Fruit fly (Drosophila melanogaster) whole organism, wandering third instar larva: Measurements from ENCODE around the gene CG11905.

Experiments
- CG32264 ChIP-seq: fragments of 200-800 bp; sonication (Bioruptor generic); optimal IDR thresholded peaks from 2 replicates; lab custom pipeline; 2016; ENCODE audit warnings: missing biosample characterization, missing genetic modification characterization
- CG9705 ChIP-seq: fragments of 200-800 bp; sonication (Bioruptor generic); optimal IDR thresholded peaks from 2 replicates; lab custom pipeline; 2018; ENCODE audit warnings: missing biosample characterization, mild to moderate bottlenecking, missing genetic modification characterization
- CrebA ChIP-seq: fragments of 200-800 bp; sonication (Bioruptor generic); optimal IDR thresholded peaks from 2 replicates; lab custom pipeline; 2016; ENCODE audit warnings: missing biosample characterization, mild to moderate bottlenecking, missing genetic modification characterization, borderline replicate concordance
- Dfd ChIP-seq: fragments of >200 bp; optimal IDR thresholded peaks from 2 replicates; lab custom pipeline; 2017; ENCODE audit warnings: missing biosample characterization, missing genetic modification characterization
- Dif ChIP-seq: fragments of 200-275, 200-300 bp; sonication (Bioruptor generic); optimal IDR thresholded peaks from 2 replicates; lab custom pipeline; 2018; ENCODE audit warnings: missing biosample characterization, missing genetic modification characterization; ENCODE audit not compliant: partially characterized antibody
- GATAd ChIP-seq: sonication (Bioruptor generic); optimal IDR thresholded peaks from 2 replicates; lab custom pipeline; 2016; ENCODE audit warnings: missing biosample characterization, missing genetic modification characterization
- HLH106 ChIP-seq: fragments of 200-800 bp; optimal IDR thresholded peaks from 3 replicates; lab custom pipeline; 2019; ENCODE audit warnings: missing biosample characterization, mild to moderate bottlenecking, missing genetic modification characterization, moderate library complexity
- Hnf4 ChIP-seq: fragments of 200-800 bp; sonication (Bioruptor generic); optimal IDR thresholded peaks from 2 replicates; lab custom pipeline; 2016; ENCODE audit warnings: missing biosample characterization, mild to moderate bottlenecking, missing genetic modification characterization
- Hr78 ChIP-seq: fragments of >200 bp; optimal IDR thresholded peaks from 2 replicates; lab custom pipeline; 2017; ENCODE audit warnings: missing biosample characterization, missing genetic modification characterization
- Hr83 ChIP-seq: fragments of 200-300 bp; sonication (Bioruptor generic); optimal IDR thresholded peaks from 2 replicates; lab custom pipeline; 2016; ENCODE audit warnings: missing biosample characterization, mild to moderate bottlenecking, missing genetic modification characterization, moderate library complexity; ENCODE audit not compliant: poor library complexity, severe bottlenecking
- Jra ChIP-seq: sonication (Bioruptor generic); optimal IDR thresholded peaks from 2 replicates; lab custom pipeline; 2016; ENCODE audit warnings: missing biosample characterization, missing genetic modification characterization
- OdsH ChIP-seq: fragments of 200-800 bp; sonication (Bioruptor generic); optimal IDR thresholded peaks from 2 replicates; lab custom pipeline; 2016; ENCODE audit warnings: missing biosample characterization, mild to moderate bottlenecking, missing genetic modification characterization
- Rel ChIP-seq, 2 experiments: fragments of 200-800 bp; sonication (Bioruptor generic) in 1 of 2; optimal IDR thresholded peaks; 2 replicates in 1 of 2; 3 replicates in 1 of 2; lab custom pipeline; 2016 to 2019; ENCODE audit warnings: mild to moderate bottlenecking in 2 of 2, missing biosample characterization in 2 of 2, missing genetic modification characterization in 2 of 2, moderate library complexity in 1 of 2
- Sp1 ChIP-seq: fragments of 200-800 bp; sonication (Bioruptor generic); optimal IDR thresholded peaks from 3 replicates; lab custom pipeline; 2019; ENCODE audit warnings: missing biosample characterization, mild to moderate bottlenecking, missing genetic modification characterization, moderate library complexity
- Vsx2 ChIP-seq: fragments of 200-300, 225-300 bp; sonication (Bioruptor generic); optimal IDR thresholded peaks from 2 replicates; lab custom pipeline; 2018; ENCODE audit warnings: missing biosample characterization, missing genetic modification characterization; ENCODE audit not compliant: partially characterized antibody
- br ChIP-seq: fragments of 200-800 bp; sonication (Bioruptor generic); optimal IDR thresholded peaks from 2 replicates; lab custom pipeline; 2016; ENCODE audit warnings: missing biosample characterization, missing genetic modification characterization
- brk ChIP-seq: fragments of 200-800 bp; sonication (Bioruptor generic); optimal IDR thresholded peaks from 2 replicates; lab custom pipeline; 2016; ENCODE audit warnings: missing biosample characterization, mild to moderate bottlenecking, missing genetic modification characterization
- dl ChIP-seq, 2 experiments: fragments of 175-275, 200-275 bp in 1 of 2; fragments of 200-275 bp in 1 of 2; sonication (Bioruptor generic); optimal IDR thresholded peaks; lab custom pipeline; 2018; ENCODE audit warnings: mild to moderate bottlenecking in 2 of 2, missing biosample characterization in 2 of 2, missing genetic modification characterization in 2 of 2, moderate library complexity in 2 of 2; ENCODE audit not compliant: partially characterized antibody in 2 of 2, insufficient read depth in 1 of 2
- dmrt93B ChIP-seq: fragments of 200-800 bp; sonication (Bioruptor generic); optimal IDR thresholded peaks from 2 replicates; lab custom pipeline; 2018; ENCODE audit warnings: missing biosample characterization, mild to moderate bottlenecking, missing genetic modification characterization
- dsf ChIP-seq: sonication (Bioruptor generic); optimal IDR thresholded peaks from 2 replicates; lab custom pipeline; 2016; ENCODE audit warnings: missing biosample characterization, missing genetic modification characterization, borderline replicate concordance
- ey ChIP-seq: fragments of 200-800 bp; sonication (Bioruptor generic); optimal IDR thresholded peaks from 2 replicates; lab custom pipeline; 2016; ENCODE audit warnings: missing biosample characterization, missing genetic modification characterization
- foxo ChIP-seq, 2 experiments: fragments of 200-800 bp; sonication (Bioruptor generic); optimal IDR thresholded peaks; 2 replicates in 1 of 2; 3 replicates in 1 of 2; lab custom pipeline; 2016 to 2017; ENCODE audit warnings: missing biosample characterization in 2 of 2, missing genetic modification characterization in 2 of 2
- fru ChIP-seq: fragments of 200-800 bp; sonication (Bioruptor generic); optimal IDR thresholded peaks from 3 replicates; lab custom pipeline; 2016; ENCODE audit warnings: missing biosample characterization, mild to moderate bottlenecking, missing genetic modification characterization
- h ChIP-seq: fragments of 200-800 bp; sonication (Bioruptor generic); optimal IDR thresholded peaks from 3 replicates; lab custom pipeline; 2016; ENCODE audit warnings: missing biosample characterization, mild to moderate bottlenecking, missing genetic modification characterization
- lola ChIP-seq: fragments of >200 bp; optimal IDR thresholded peaks from 2 replicates; lab custom pipeline; 2017; ENCODE audit warnings: missing biosample characterization, missing genetic modification characterization
- pan ChIP-seq: fragments of >200 bp; optimal IDR thresholded peaks from 2 replicates; lab custom pipeline; 2017
- psq ChIP-seq: fragments of 200-800 bp; sonication (Bioruptor generic); optimal IDR thresholded peaks from 3 replicates; lab custom pipeline; 2017; ENCODE audit warnings: missing biosample characterization, mild to moderate bottlenecking, missing genetic modification characterization, moderate library complexity
- rgr ChIP-seq: fragments of 200-800 bp; sonication (Bioruptor generic); optimal IDR thresholded peaks from 3 replicates; lab custom pipeline; 2016; ENCODE audit warnings: missing biosample characterization, mild to moderate bottlenecking, missing genetic modification characterization
- sv ChIP-seq: fragments of 200-800 bp; sonication (Bioruptor generic); optimal IDR thresholded peaks from 3 replicates; lab custom pipeline; 2016; ENCODE audit warnings: missing biosample characterization, missing genetic modification characterization
- tai ChIP-seq: sonication (Bioruptor generic); optimal IDR thresholded peaks from 2 replicates; lab custom pipeline; 2016; ENCODE audit warnings: missing biosample characterization, missing genetic modification characterization
- usp ChIP-seq: fragments of >200 bp; optimal IDR thresholded peaks from 2 replicates; lab custom pipeline; 2017; ENCODE audit warnings: missing biosample characterization, missing genetic modification characterization
- woc ChIP-seq: sonication (Bioruptor generic); optimal IDR thresholded peaks from 2 replicates; lab custom pipeline; 2016; ENCODE audit warnings: missing biosample characterization, mild to moderate bottlenecking, missing genetic modification characterization

The CG11905 gene

DNA sequence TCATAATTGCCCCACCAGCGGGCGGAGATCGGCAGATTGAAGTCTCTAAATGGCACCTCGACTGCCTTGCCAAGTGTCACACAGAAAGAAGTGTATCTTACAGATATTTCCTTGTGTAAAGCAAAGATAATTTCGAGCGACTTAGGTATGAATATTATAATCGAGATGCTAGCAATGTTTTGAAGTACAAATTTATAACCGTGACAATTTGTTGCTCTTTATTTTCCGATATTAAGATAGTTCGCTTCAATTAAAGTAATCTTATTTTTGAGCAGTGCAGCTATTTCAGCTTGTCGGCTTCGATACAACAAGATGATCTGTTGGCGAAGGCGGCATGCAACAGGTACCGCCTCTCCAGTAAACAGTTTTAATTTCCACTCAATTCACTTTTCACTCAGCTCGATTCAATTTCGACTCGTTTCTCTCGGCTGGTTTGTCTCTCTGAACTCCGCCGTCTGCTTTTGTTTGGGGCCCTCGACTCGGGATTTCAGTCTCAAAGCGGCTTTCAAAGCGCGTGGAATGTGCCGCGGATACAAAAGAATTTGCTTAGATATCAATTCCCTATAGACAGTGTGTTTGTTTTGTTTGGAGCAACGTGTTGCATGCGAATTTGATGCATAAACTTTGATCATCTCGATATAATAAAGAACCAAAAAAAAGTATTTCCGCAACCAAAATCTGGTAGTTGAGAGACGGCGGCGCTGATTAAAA lies 19.4 kb downstream of the CG11905 start (continued):
- TF ChIP-seq Hnf4 (no peak), Vsx2 (GFP tag; lab: Kevin White, UChicago) (no peak), psq (GFP tag; lab: Kevin White, UChicago) (no peak), rgr (GFP tag; lab: Kevin White, UChicago) (peak; percentile 7), Hr83 (GFP tag; lab: Kevin White, UChicago) (no peak), sv (GFP tag; lab: Kevin White, UChicago) (no peak), Dif (GFP tag; lab: Kevin White, UChicago) (peak; percentile 16), Jra (GFP tag; lab: Kevin White, UChicago) (no peak), HLH106 (tag; lab: Kevin White, UChicago) (peak; percentile 22)

DNA sequence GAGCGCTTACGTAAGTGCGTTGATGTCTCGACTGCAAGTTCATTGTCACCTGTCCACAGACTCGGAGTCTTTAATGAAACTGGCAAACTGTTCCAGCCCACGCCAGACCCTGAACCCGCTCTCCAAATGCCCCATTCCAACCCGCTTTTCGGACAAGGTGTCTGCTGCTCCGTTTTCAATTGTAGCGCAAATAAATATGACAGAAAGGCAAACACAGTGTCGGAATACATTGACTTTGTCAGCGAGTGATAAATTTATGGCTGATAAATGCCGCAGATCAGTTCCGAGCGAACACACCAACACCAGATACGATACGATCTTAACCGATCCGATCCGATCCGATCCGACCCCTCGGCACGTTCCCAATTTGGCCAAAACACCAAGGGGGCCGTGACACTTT lies 21.2 kb downstream of the CG11905 start:
- peak; percentile 85 for TF ChIP-seq Hr83 (GFP tag; lab: Kevin White, UChicago)
- TF ChIP-seq rgr (GFP tag; lab: Kevin White, UChicago): peak; percentile 46
- no peak for TF ChIP-seq usp (GFP tag; lab: Kevin White, UChicago)
- peak; percentile 4 for TF ChIP-seq Sp1 (GFP tag; lab: Kevin White, UChicago)
- peak; percentile 22 for TF ChIP-seq CrebA
- TF ChIP-seq OdsH (GFP tag; lab: Kevin White, UChicago): peak; percentile 37
- TF ChIP-seq foxo (GFP tag; optimal IDR thresholded peaks at IDR 0.05; lab: Kevin White, UChicago): peak in 1 of 2 experiments; percentile 14
- no peak for TF ChIP-seq dl (GFP tag; optimal IDR thresholded peaks at IDR 0.05; lab: Kevin White, UChicago; ENCODE audit: insufficient read depth in 1 of 2, partially characterized antibody in 2 of 2)
- peak; percentile 60 for TF ChIP-seq h (GFP tag; lab: Kevin White, UChicago)
- peak; percentile 36 for TF ChIP-seq br (GFP tag; lab: Kevin White, UChicago)
- no peak for TF ChIP-seq dmrt93B (GFP tag; lab: Kevin White, UChicago)
- peak; percentile 15 for TF ChIP-seq CG32264 (GFP tag; lab: Kevin White, UChicago)

DNA sequence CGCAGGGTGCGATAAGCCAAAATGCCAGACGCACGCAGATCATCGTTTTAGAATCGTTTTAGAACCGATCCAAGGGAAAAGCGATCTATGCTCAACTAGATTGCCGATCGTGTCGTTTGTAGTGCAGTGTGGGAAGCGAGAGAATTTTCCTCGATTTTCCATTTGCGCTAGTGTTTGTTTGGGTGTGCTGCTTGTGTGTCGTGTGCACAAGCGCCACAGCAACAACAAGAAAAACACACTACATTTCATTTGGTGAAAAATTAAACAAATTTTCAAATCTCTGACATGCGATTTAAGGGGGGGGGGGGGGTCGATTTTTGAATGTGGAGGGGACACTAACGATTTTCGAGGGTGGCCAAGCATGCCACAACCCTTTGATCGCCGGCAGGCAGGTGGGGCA lies 24.9 kb downstream of the CG11905 start:
- TF ChIP-seq fru (GFP tag; lab: Kevin White, UChicago) (no peak), psq (GFP tag; lab: Kevin White, UChicago) (no peak), CG9705 (GFP tag; lab: Kevin White, UChicago) (no peak), brk (GFP tag; lab: Kevin White, UChicago) (no peak), dl (GFP tag; optimal IDR thresholded peaks at IDR 0.05; lab: Kevin White, UChicago; ENCODE audit: insufficient read depth in 1 of 2, partially characterized antibody in 2 of 2) (no peak), lola (GFP tag; lab: Kevin White, UChicago) (no peak), Sp1 (GFP tag; lab: Kevin White, UChicago) (no peak), Hnf4 (no peak), woc (no peak), tai (no peak), dsf (GFP tag; lab: Kevin White, UChicago) (no peak), br (GFP tag; lab: Kevin White, UChicago) (no peak), Dfd (no peak)

- no peak for TF ChIP-seq Sp1 (GFP tag; lab: Kevin White, UChicago)
- no peak for TF ChIP-seq Rel (GFP tag; optimal IDR thresholded peaks at IDR 0.05; lab: Kevin White, UChicago)
- no peak for TF ChIP-seq Rel (tag; optimal IDR thresholded peaks at IDR 0.05; lab: Kevin White, UChicago)
- no peak for TF ChIP-seq pan (lab: Kevin White, UChicago)
- no peak for TF ChIP-seq Dfd
- no peak for TF ChIP-seq Vsx2 (GFP tag; lab: Kevin White, UChicago)
- no peak for TF ChIP-seq usp (GFP tag; lab: Kevin White, UChicago)
- TF ChIP-seq Hnf4: no peak
- no peak for TF ChIP-seq dmrt93B (GFP tag; lab: Kevin White, UChicago)
- TF ChIP-seq CrebA: no peak
- no peak for TF ChIP-seq fru (GFP tag; lab: Kevin White, UChicago)
- no peak for TF ChIP-seq Dif (GFP tag; lab: Kevin White, UChicago)
- no peak for TF ChIP-seq psq (GFP tag; lab: Kevin White, UChicago)
- no peak for TF ChIP-seq GATAd (GFP tag; lab: Kevin White, UChicago)
- no peak for TF ChIP-seq dl (GFP tag; optimal IDR thresholded peaks at IDR 0.05; lab: Kevin White, UChicago; ENCODE audit: insufficient read depth in 1 of 2, partially characterized antibody in 2 of 2)
- TF ChIP-seq ey: no peak
- TF ChIP-seq HLH106 (tag; lab: Kevin White, UChicago): no peak
- TF ChIP-seq tai: no peak
- TF ChIP-seq Hr78 (GFP tag; lab: Kevin White, UChicago): no peak
- TF ChIP-seq dsf (GFP tag; lab: Kevin White, UChicago): no peak
- TF ChIP-seq Hr83 (GFP tag; lab: Kevin White, UChicago): no peak
These were observed 38.9 kb downstream of the CG11905 start for dm6 chr3L:16896408-16896807.
